Worm (Caenorhabditis elegans): ENCODE results near the gene uba-1.

- no peak for TF ChIP-seq fos-1 (tag; optimal IDR thresholded peaks at IDR 0.05)
- TF ChIP-seq ceh-82 (tag; optimal IDR thresholded peaks at IDR 0.05) = no peak
- TF ChIP-seq aha-1 (tag) = no peak
- TF ChIP-seq ceh-28 (tag; optimal IDR thresholded peaks at IDR 0.05) = no peak
- no peak for TF ChIP-seq snpc-4 (tag; optimal IDR thresholded peaks at IDR 0.05)
- no peak for TF ChIP-seq attf-4 (tag; optimal IDR thresholded peaks at IDR 0.05)
- TF ChIP-seq nhr-237 (tag; optimal IDR thresholded peaks at IDR 0.05) = no peak
- no peak for TF ChIP-seq pha-4 (GFP tag; IDR thresholded peaks at IDR 0.05)
- TF ChIP-seq pha-4 (tag; optimal IDR thresholded peaks at IDR 0.05) = no peak
- TF ChIP-seq unc-62 (GFP tag; optimal IDR thresholded peaks at IDR 0.05 in 1 of 2) = no peak
- no peak for TF ChIP-seq unc-62 (tag; optimal IDR thresholded peaks at IDR 0.05)
Measured at ce11 chrIV:10040803-10041202, 46.1 kb upstream of the uba-1 start, which contains the start of gene dhs-31.
